Worm (Caenorhabditis elegans) whole organism, L4/young adult: ENCODE measurements around the gene Y49F6C.6.

Experiments used
- W03F9.2 ChIP-seq: fragments of 150-350 bp; optimal IDR thresholded peaks from 2 replicates; lab custom pipeline; 2014; ENCODE audit warnings: missing biosample characterization, missing genetic modification characterization
- dao-5 ChIP-seq: sonication (generic microtip); optimal IDR thresholded peaks from 2 replicates; lab custom pipeline; 2016; ENCODE audit warnings: missing genotype, missing genetic modification characterization, moderate library complexity, missing compliant biosample characterization
- him-1 ChIP-seq: sonication (generic microtip); optimal IDR thresholded peaks from 2 replicates; lab custom pipeline; 2016; ENCODE audit warnings: missing genotype, missing genetic modification reagents, missing genetic modification characterization, missing compliant biosample characterization

Y49F6C.6 gene

DNA sequence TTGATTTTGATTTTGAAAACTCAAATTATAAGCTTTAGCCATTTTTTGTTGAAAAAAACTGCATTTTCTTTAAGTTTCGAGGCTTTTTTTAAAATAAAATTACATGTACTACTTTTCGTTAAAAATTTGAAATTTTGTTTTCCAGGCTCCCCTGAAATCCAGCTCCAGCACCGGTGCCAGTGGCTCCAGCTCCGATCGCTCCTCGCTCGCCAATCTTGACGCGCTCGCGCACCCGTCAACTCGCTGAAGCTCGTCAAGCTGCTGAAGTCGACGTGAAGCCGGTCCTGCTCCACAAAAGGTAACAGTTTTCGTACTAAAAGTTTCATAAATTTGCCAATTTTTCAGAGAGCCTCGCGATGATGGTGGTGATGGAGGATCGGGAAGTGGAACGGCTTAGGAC is 26.2 kb downstream of the Y49F6C.6 start:
- TF ChIP-seq W03F9.2 (tag; lab: Kevin White, UChicago) (no peak), dao-5 (tag; lab: Kevin White, UChicago) (no peak), him-1 (tag; lab: Kevin White, UChicago) (no peak)

DNA sequence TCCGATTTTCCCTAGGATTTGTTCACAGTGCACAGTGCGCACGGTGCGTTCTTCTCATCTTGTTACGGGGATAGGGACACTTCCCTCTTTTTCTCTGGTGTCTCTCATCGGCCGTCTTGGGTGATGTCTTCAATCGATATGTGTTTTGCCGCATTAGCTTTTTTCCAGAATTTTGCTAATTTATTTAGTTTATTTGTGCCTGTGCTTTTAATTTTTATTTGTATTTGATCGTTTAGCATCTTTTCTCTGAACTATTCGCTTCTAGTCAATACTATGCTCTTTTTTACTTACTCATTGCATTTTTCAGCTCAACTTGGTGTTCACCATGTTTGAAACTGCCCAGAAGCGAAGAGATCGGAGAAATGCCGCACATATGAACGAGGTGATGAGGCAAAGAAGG is 26.7 kb downstream of the Y49F6C.6 start, which contains the start of gene F14D2.5:
F14D2.5 (plus strand) TSS at position 301 of the 400 bp plus-strand sequence.
- TF ChIP-seq W03F9.2 (tag; lab: Kevin White, UChicago): no peak
- TF ChIP-seq him-1 (tag; lab: Kevin White, UChicago): no peak

DNA sequence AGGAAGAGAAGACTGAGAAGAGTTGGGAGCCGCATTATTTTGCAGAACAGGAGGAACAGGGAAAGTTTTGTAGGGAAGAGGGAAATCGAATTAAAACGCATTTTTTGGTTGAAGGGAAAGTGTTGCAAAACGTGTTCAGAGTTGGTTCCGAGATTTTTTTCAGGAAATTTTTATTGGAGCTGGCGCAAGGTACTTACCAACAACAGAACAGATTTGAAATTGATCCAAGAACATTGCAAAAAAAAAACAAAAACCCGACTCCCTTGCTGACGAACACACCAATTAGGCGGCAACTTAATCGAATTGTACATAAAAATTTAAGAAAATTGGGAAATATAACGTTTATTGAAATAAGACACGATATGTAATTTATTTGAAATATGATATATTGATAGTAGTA is 28.4 kb downstream of the Y49F6C.6 start, which contains the start of gene F14D2.7:
F14D2.7 (minus strand) TSS at position 101 of the 400 bp plus-strand sequence.
- TF ChIP-seq dao-5 (tag; lab: Kevin White, UChicago): no peak
- no peak for TF ChIP-seq him-1 (tag; lab: Kevin White, UChicago)
- TF ChIP-seq W03F9.2 (tag; lab: Kevin White, UChicago): no peak

DNA sequence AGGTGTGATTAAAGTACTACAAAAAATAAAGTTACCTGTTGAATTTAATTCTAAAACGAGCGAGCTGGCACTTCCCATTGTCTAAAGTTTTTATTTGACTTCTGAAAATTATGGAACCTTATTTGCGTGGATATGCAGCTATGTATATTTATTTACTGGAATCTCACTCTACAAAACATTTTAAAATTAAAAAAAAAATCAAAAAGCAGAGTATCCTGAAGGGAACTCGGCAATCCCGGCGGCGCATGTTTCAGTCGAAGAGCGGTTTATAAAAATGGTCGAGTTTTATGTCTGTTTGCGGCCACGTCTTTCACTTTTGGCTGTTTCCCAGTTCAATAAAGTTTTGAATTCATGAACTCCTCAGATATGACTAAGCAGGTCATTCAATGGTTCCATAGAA is 30.0 kb downstream of the Y49F6C.6 start, which contains the start of gene F14D2.19:
F14D2.19 (minus strand) TSS at position 101 of the 400 bp plus-strand sequence.
- TF ChIP-seq him-1 (tag; lab: Kevin White, UChicago): no peak

DNA sequence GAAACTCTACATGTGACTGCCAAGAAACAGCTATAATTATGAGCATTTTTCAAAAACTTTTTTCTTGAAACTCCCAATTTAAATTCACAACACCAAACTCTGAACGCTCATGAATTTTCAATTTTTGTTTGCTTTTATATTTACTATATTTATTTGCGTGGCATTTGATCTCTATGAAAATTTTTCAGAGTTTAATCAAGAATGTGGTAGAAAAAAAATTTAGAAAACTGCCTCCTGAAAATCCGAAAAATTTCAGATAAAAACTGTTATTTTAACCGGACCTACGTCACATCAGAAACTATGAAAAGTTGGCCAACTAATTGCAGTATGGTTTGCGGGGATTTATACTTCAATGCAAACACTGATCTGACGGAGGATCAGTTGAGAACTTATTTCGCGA is 35.0 kb downstream of the Y49F6C.6 start, which contains the start of gene irld-27:
irld-27 (plus strand) TSS at position 301 of the 400 bp plus-strand sequence.
- TF ChIP-seq dao-5 (tag; lab: Kevin White, UChicago): no peak
- TF ChIP-seq W03F9.2 (tag; lab: Kevin White, UChicago): no peak
- no peak for TF ChIP-seq him-1 (tag; lab: Kevin White, UChicago)

DNA sequence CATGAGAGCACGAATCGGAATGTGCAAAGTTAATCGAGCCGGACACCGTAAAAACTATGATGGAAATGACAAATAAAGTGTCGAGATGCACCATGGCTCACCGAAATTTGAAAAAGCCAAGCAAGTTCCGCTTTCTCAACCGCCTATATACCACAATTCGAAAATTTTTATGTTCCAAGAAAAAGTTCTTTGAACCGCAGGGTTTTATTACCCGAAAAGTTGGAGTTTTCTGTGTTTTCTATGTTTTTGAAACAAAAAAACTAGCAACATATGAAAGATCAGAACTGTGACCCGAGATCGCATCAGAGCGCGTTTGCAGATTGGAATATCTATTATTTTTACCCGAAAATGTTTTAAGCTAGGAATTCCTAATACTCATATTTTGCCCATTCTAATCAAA is 39.9 kb downstream of the Y49F6C.6 start, which contains the start of gene Y46D2A.3:
Y46D2A.3 (minus strand) TSS at position 101 of the 400 bp plus-strand sequence.
- TF ChIP-seq him-1 (tag; lab: Kevin White, UChicago) (no peak), W03F9.2 (tag; lab: Kevin White, UChicago) (no peak), dao-5 (tag; lab: Kevin White, UChicago) (no peak)

DNA sequence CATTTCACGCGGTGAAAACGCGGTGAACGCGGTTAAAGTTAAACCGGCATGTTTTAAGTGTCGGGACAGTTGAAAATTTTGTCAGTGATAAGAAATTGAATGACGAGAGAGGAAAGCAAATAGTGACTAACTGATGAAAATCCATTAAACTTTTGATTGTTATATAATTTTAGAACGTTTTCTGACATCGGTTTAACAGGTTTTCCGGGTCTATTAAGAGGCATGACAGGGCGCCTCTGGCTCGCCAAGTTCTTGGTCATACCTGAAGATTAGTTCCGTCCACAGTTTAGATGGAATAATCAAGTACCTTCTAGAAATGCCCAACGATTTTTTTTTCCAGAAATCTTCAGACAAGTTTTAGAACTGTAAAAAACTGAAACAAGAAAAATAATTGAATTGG is 43.8 kb downstream of the Y49F6C.6 start, which contains the start of gene Y46D2A.2:
Y46D2A.2 (minus strand) TSS at position 101 of the 400 bp plus-strand sequence.
- TF ChIP-seq dao-5 (tag; lab: Kevin White, UChicago) (no peak), W03F9.2 (tag; lab: Kevin White, UChicago) (no peak), him-1 (tag; lab: Kevin White, UChicago) (no peak)

DNA sequence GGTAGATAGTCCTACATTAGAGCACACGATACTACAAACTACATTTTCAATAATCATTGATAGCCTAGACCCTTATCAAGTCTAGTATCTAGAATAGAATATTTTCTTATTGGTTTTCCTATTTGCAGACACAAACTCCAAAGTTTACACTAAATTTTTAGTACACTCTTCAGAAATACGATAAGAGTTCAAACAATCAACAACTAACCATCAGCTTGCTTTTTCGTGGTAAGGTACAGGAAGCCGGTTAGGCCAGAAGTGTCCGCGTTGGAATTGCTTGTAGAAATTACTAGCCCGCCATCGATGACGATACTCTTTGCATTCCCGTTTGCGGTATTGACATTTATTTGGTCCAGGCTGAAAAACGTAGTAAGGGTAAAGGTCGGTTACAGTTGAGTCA is 44.7 kb downstream of the Y49F6C.6 start, which contains the start of gene Y46D2A.1:
Y46D2A.1 (plus strand) TSS at position 301 of the 400 bp plus-strand sequence.
- TF ChIP-seq him-1 (tag; lab: Kevin White, UChicago): no peak
- no peak for TF ChIP-seq dao-5 (tag; lab: Kevin White, UChicago)
- no peak for TF ChIP-seq W03F9.2 (tag; lab: Kevin White, UChicago)

DNA sequence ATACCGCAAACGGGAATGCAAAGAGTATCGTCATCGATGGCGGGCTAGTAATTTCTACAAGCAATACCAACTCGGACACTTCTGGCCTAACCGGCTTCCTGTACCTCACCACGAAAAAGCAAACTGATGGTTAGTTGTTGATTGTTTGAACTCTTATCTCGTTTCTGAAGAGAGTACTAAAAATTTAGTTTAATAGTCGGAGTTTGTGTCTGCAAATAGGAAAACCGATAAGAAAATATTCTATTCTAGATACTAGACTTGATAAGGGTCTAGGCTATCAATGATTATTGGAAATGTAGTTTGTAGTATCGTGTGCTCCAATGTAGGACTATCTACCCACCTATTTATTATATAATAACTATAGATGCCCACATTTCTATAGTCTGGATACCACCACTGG is 48.2 kb downstream of the Y49F6C.6 start:
- no peak for TF ChIP-seq W03F9.2 (tag; lab: Kevin White, UChicago)
- TF ChIP-seq him-1 (tag; lab: Kevin White, UChicago): no peak
- TF ChIP-seq dao-5 (tag; lab: Kevin White, UChicago): no peak
